Fruit fly (Drosophila melanogaster) whole organism: ENCODE measurements around the gene trbd.
"Not testable (repeated sequence)": the region's sequence is repeated elsewhere in the genome, so short reads cannot be mapped to it uniquely, and the experiment has no call there.

ENCODE experiments used
- CG8478 ChIP-seq: fragments of >200 bp; optimal IDR thresholded peaks from 2 replicates; lab custom pipeline; 2018; ENCODE audit warnings: inconsistent platforms
- Dll ChIP-seq: fragments of >200 bp; optimal IDR thresholded peaks from 2 replicates; lab custom pipeline; 2017
- EcR ChIP-seq, 2 experiments: fragments of >200 bp; optimal IDR thresholded peaks; 2 replicates each; lab custom pipeline; 2017; ENCODE audit warnings: missing biosample characterization in 2 of 2, missing genetic modification characterization in 2 of 2, missing genetic modification reagents in 2 of 2
- pan ChIP-seq: fragments of >200 bp; optimal IDR thresholded peaks from 2 replicates; lab custom pipeline; 2017
- psq ChIP-seq: fragments of >200 bp; optimal IDR thresholded peaks from 2 replicates; lab custom pipeline; 2017
- usp ChIP-seq: fragments of >200 bp; optimal IDR thresholded peaks from 2 replicates; lab custom pipeline; 2017; ENCODE audit warnings: missing biosample characterization, missing genetic modification characterization, mixed read lengths

trbd gene

dm6 chr3R:9701148-9701703 lies 9.6 kb downstream of the trbd start:
- TF ChIP-seq Dll (lab: Kevin White, UChicago), result no peak
- TF ChIP-seq EcR (GFP tag; optimal IDR thresholded peaks at IDR 0.05; lab: Kevin White, UChicago), result no peak

dm6 chr3R:9700513-9700912 lies 10.3 kb downstream of the trbd start:
- TF ChIP-seq Dll (lab: Kevin White, UChicago) (no peak), CG8478 (lab: Kevin White, UChicago) (no peak), psq (no peak), pan (no peak), usp (GFP tag; lab: Kevin White, UChicago) (no peak), EcR (GFP tag; optimal IDR thresholded peaks at IDR 0.05; lab: Kevin White, UChicago) (no peak)

dm6 chr3R:9694999-9695398 lies 15.8 kb downstream of the trbd start:
- TF ChIP-seq CG8478 (lab: Kevin White, UChicago) (no peak), usp (GFP tag; lab: Kevin White, UChicago) (no peak), Dll (lab: Kevin White, UChicago) (no peak), pan (no peak), psq (no peak)

DNA sequence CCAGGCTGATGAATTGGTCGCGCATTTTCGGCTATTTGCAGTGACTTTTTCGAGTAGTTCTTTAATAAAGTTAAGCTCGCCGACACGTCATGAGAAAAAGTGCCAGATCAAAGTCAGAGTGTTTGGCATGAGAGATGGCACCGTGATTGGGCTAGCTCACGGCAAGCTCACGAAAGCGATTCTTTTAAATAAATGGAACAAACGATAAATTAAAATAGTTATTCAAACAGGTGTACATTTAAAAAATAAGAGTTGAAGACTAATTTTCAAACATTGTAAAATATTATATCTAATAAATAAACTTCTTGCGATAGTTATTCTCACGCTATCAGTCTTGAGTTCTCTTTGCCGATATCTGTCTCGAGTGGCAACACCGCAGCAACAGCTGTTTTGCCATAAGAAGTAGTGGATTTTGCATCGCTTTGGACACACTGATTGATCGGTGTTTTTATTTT lies 18.1 kb downstream of the trbd start, which contains the start of the genes Unc-115b, p24-2 and CG32939:
Unc-115b (minus strand) TSS at position 101 of the 455 bp plus-strand sequence.
p24-2 (minus strand) TSS at position 120 of the 455 bp plus-strand sequence.
CG32939 (plus strand) TSS at position 405 of the 455 bp plus-strand sequence.
- TF ChIP-seq Dll (lab: Kevin White, UChicago); usp (GFP tag; lab: Kevin White, UChicago); CG8478 (lab: Kevin White, UChicago): not testable (repeated sequence)

dm6 chr3R:9685376-9685775 lies 25.5 kb downstream of the trbd start, which contains the start of the genes eca and CG18542:
Gene eca, minus strand, starts transcription at chr3R:9685476.
Gene CG18542, plus strand, starts transcription at chr3R:9685760.
- not testable (repeated sequence) for TF ChIP-seq CG8478 (lab: Kevin White, UChicago); pan; Dll (lab: Kevin White, UChicago)

dm6 chr3R:9684125-9684524 lies 26.7 kb downstream of the trbd start, which contains the start of gene CG9444:
Gene CG9444, minus strand, starts transcription at chr3R:9684264.
- TF ChIP-seq Dll (lab: Kevin White, UChicago), result no peak
- no peak for TF ChIP-seq pan
- TF ChIP-seq EcR (GFP tag; optimal IDR thresholded peaks at IDR 0.05; lab: Kevin White, UChicago), result no peak

- TF ChIP-seq CG8478 (lab: Kevin White, UChicago) (no peak), Dll (lab: Kevin White, UChicago) (no peak), pan (no peak), EcR (GFP tag; optimal IDR thresholded peaks at IDR 0.05; lab: Kevin White, UChicago) (no peak), usp (GFP tag; lab: Kevin White, UChicago) (no peak), psq (no peak)
Measured at dm6 chr3R:9683064-9683682, 27.7 kb downstream of the trbd start.

DNA sequence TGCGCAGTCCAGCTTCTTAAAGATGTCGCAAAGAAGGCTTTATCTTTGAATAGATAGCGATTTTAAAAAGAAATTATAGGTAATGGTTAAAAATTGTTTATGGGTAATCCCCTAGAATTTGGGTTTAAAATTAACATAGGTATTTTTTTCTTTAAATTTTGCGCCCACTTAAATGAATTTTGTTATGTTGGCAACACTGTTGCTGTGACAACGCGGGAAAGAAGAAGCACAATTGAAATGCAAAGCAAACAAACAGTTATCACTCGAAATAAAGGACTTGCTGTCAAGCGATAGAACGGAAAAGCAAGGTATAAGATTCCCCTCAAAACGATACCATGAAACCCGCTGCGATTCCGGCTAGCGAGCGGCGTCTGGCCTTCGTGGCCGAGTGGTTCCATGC lies 31.1 kb downstream of the trbd start, which contains the start of gene nmdyn-D7:
nmdyn-D7 (plus strand) TSS at position 194 of the 400 bp plus-strand sequence.
- TF ChIP-seq Dll (lab: Kevin White, UChicago), result no peak
- TF ChIP-seq psq, result no peak
- no peak for TF ChIP-seq usp (GFP tag; lab: Kevin White, UChicago)
- no peak for TF ChIP-seq pan
- no peak for TF ChIP-seq EcR (GFP tag; optimal IDR thresholded peaks at IDR 0.05; lab: Kevin White, UChicago)
- TF ChIP-seq CG8478 (lab: Kevin White, UChicago), result no peak

DNA sequence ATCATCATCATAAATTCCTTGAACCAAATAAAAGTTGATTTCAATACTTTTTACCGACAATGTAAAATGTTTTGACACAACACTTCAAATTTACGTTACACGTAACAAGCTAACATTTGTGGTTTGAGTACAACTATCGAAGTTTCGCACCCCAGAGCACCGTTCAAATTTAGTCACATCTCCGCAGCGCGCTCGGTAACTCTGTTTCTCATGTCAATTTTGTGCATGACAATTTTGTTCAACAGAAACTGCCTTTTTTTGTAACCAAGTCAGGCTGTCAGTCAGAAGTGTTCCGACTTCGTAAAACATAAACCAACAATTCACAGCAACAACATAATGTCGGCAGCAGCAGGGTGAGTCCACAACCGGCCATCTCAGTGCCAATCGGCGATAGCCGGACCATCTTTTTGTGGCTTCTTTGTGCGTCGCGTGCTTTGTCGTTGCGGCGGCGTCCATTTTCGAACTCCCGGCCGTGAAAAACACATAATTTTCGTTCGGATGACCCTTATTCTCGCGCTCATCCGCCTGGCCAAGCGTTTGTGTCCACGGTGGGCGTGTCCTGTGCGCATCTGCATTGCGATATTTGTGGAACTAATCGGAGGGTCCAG lies 33.0 kb downstream of the trbd start, which contains the start of gene p23:
p23 (plus strand) TSS at position 194 of the 608 bp plus-strand sequence.
- TF ChIP-seq usp (GFP tag; lab: Kevin White, UChicago) (no peak), EcR (GFP tag; optimal IDR thresholded peaks at IDR 0.05; lab: Kevin White, UChicago) (no peak), CG8478 (lab: Kevin White, UChicago) (no peak), Dll (lab: Kevin White, UChicago) (no peak), pan (no peak), psq (no peak)

DNA sequence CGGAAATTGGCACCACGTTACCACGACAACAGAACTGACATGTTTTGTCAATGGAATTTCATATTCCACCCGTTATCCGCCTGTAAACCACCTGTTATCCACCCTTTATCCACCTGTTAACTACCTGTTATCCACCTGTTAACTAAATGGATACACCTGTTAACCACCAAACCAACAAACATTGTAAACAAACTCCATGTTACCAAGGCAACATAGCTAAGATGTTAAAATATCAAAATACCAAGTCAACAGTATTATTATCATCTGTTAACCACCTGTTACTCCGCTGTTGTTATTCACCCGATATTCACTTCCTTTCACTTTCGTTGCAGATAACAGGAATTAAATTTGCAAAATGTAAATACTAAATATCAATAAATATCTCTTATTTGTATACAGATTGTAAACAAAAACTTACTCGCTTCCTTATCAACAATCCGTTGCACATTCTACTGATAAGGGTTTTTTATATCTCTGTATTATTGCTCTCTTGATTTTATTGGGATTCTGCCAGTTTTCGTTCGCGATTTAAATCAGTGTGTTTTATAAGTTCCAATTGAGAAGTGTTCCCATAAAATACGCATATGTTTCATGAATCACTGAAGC lies 35.8 kb downstream of the trbd start, which contains the start of gene Nepl12:
Nepl12 (plus strand) TSS at position 556 of the 606 bp plus-strand sequence.
- TF ChIP-seq pan, result no peak
- no peak for TF ChIP-seq psq
- TF ChIP-seq CG8478 (lab: Kevin White, UChicago), result no peak
- no peak for TF ChIP-seq usp (GFP tag; lab: Kevin White, UChicago)
- no peak for TF ChIP-seq EcR (GFP tag; optimal IDR thresholded peaks at IDR 0.05; lab: Kevin White, UChicago)
- TF ChIP-seq Dll (lab: Kevin White, UChicago), result no peak

DNA sequence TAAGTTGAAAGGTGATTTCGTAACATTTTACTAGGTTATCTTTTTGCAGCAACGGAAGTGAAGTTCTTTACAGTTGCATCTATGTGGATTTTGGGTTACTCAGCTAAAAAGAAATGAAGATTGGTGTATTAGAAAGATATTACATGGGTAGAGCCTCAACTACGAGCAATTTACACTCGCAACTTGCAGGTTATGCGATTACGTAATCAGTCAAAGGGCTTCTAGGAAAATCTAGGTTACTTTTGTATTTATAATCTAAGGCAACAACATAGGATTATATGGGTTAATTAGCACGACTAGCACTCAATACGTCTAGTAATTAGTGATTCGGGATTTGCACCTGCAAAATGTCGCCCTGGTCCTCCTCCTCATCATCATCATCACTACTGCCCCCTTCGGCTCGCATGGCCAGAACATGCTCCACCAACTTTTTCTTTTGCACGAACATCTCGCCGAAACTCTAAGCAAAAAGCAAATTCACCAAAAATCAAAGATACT lies 36.6 kb downstream of the trbd start, which contains the start of gene Dhc1:
Dhc1 (minus strand) TSS at position 448 of the 498 bp plus-strand sequence.
- TF ChIP-seq pan (no peak), psq (no peak), CG8478 (lab: Kevin White, UChicago) (no peak), Dll (lab: Kevin White, UChicago) (no peak), usp (GFP tag; lab: Kevin White, UChicago) (no peak), EcR (GFP tag; optimal IDR thresholded peaks at IDR 0.05; lab: Kevin White, UChicago) (no peak)
